Worm (Caenorhabditis elegans) whole organism, late embryonic: ENCODE results near the gene sru-3.

Experiments
- F13H6.1 ChIP-seq: sonication (generic microtip); optimal IDR thresholded peaks from 2 replicates; lab custom pipeline; 2016; ENCODE audit warnings: missing genetic modification characterization, missing compliant biosample characterization
- ama-1 ChIP-seq: fragments of 150-350 bp; optimal IDR thresholded peaks from 2 replicates; lab custom pipeline; 2014
- elt-4 ChIP-seq: sonication (generic microtip); optimal IDR thresholded peaks from 2 replicates; lab custom pipeline; 2016; ENCODE audit warnings: missing genetic modification characterization, missing compliant biosample characterization
- fax-1 ChIP-seq: sonication (generic microtip); optimal IDR thresholded peaks from 2 replicates; lab custom pipeline; 2016; ENCODE audit warnings: missing genotype, missing genetic modification characterization, missing compliant biosample characterization
- hlh-30 ChIP-seq: sonication (generic microtip); optimal IDR thresholded peaks from 2 replicates; lab custom pipeline; 2017; ENCODE audit warnings: antibody characterized with exemption, missing genetic modification characterization, missing compliant biosample characterization; ENCODE audit not compliant: insufficient read depth
- lin-11 ChIP-seq: fragments of 200-800 bp; sonication (Bioruptor generic); optimal IDR thresholded peaks from 2 replicates; lab custom pipeline; 2018; ENCODE audit warnings: mild to moderate bottlenecking, missing genetic modification characterization, missing compliant biosample characterization
- nhr-11 ChIP-seq: fragments of 150-350 bp; optimal IDR thresholded peaks from 2 replicates; lab custom pipeline; 2014; ENCODE audit warnings: missing biosample characterization, missing genetic modification characterization
- pqm-1 ChIP-seq: sonication (generic microtip); optimal IDR thresholded peaks from 2 replicates; lab custom pipeline; 2016; ENCODE audit warnings: missing genetic modification characterization, missing compliant biosample characterization
- sox-4 ChIP-seq: sonication (generic microtip); optimal IDR thresholded peaks from 2 replicates; lab custom pipeline; 2017; ENCODE audit warnings: mild to moderate bottlenecking, missing genetic modification characterization, inconsistent platforms, missing compliant biosample characterization
- syd-9 ChIP-seq: sonication (generic microtip); optimal IDR thresholded peaks from 2 replicates; lab custom pipeline; 2016; ENCODE audit warnings: mild to moderate bottlenecking, missing genetic modification characterization, moderate library complexity, missing compliant biosample characterization

- TF ChIP-seq lin-11 (tag; lab: Kevin White, UChicago), result no peak
- no peak for TF ChIP-seq sox-4
- TF ChIP-seq fax-1 (tag; lab: Kevin White, UChicago), result no peak
- TF ChIP-seq hlh-30 (tag; lab: Kevin White, UChicago), result no peak
- no peak for TF ChIP-seq pqm-1
- TF ChIP-seq F13H6.1 (tag; lab: Kevin White, UChicago), result no peak
- TF ChIP-seq ama-1, result no peak
- no peak for TF ChIP-seq nhr-11 (tag; lab: Kevin White, UChicago)
- no peak for TF ChIP-seq syd-9 (tag; lab: Kevin White, UChicago)
- TF ChIP-seq elt-4, result no peak
Measured at ce11 chrIV:9535105-9535504, 38.7 kb downstream of the sru-3 start.
